Worm (Caenorhabditis elegans) whole organism, late embryonic: Measurements from ENCODE around the gene Y32H12A.1.

Experiments
- ceh-22 ChIP-seq: sonication (generic microtip); optimal IDR thresholded peaks from 2 replicates; lab custom pipeline; 2017; ENCODE audit warnings: missing biosample characterization, missing genetic modification characterization
- ceh-9 ChIP-seq: sonication (generic microtip); optimal IDR thresholded peaks from 2 replicates; lab custom pipeline; 2016; ENCODE audit warnings: mild to moderate bottlenecking, missing genetic modification characterization, inconsistent platforms, missing compliant biosample characterization
- sdc-2 ChIP-seq: sonication (generic microtip); optimal IDR thresholded peaks from 2 replicates; lab custom pipeline; 2016; ENCODE audit warnings: missing genotype, missing genetic modification characterization, missing compliant biosample characterization
- unc-42 ChIP-seq: sonication (generic microtip); optimal IDR thresholded peaks from 2 replicates; lab custom pipeline; 2016; ENCODE audit warnings: missing genotype, missing genetic modification characterization, missing compliant biosample characterization

DNA sequence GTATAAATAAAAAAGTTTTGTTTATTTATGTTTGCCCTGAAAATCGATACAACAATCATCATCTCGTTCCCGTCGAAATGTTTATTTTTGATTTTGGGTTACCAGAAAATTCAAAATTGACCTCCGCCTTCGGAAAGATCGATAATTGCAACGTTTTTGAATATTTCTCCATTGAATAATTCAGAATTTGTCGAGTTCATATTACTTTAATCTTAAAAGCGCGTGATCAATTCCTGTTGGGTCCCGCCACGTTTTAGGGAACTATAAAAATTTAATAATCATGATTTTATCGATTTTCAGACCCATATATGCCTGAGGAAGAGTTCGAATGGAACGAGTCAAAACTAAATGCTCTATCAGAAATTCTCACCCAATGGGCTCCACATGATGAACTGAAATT is 35.7 kb upstream of the Y32H12A.1 start, which contains the start of gene sorf-2:
- TF ChIP-seq sdc-2 (no peak), ceh-22 (tag; lab: Kevin White, UChicago) (no peak), ceh-9 (tag; lab: Kevin White, UChicago) (no peak), unc-42 (tag; lab: Kevin White, UChicago) (no peak)
